Fruit fly (Drosophila melanogaster) Kc167 (cell line): ENCODE measurements around the gene CG11279.

Source experiments
- Myc ChIP-seq: fragments of >200 bp; optimal IDR thresholded peaks from 2 replicates; lab custom pipeline; 2017; ENCODE audit warnings: missing external identifiers
- insv ChIP-seq: fragments of >200 bp; optimal IDR thresholded peaks from 3 replicates; lab custom pipeline; 2018; ENCODE audit warnings: missing external identifiers
- psq ChIP-seq: fragments of >200 bp; optimal IDR thresholded peaks from 2 replicates; lab custom pipeline; 2017; ENCODE audit warnings: missing external identifiers
- ttk ChIP-seq: sonication (Bioruptor generic); optimal IDR thresholded peaks from 2 replicates; lab custom pipeline; 2017; ENCODE audit warnings: missing external identifiers

DNA sequence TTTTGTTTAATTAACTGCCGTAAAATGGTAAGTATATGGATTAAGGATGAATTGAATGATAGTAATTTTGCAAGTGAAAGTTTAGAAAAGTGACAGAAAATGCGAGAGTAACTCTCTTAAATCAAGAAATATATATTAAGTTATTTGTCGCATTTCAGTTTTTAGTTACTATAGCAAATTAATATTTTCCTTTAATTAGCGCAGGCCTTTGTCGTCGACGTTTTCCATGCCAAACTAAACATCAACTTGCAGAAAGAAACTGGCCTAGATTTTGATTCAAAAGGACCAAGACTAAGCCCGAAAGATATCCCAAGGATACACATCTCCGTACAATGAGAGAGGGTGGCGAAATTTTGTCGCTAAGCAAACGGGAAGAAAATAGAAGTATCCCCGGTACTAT lies 40.4 kb downstream of the CG11279 start, which contains the start of gene CG17300:
- TF ChIP-seq Myc (lab: Kevin White, UChicago), result no peak
- no peak for TF ChIP-seq ttk
- TF ChIP-seq psq (lab: Kevin White, UChicago), result no peak
- TF ChIP-seq insv (lab: Kevin White, UChicago), result no peak
